Worm (Caenorhabditis elegans): ENCODE measurements around the gene F41C3.1.
A peak's percentile ranks its signal among the peaks of the same experiment; 100 is the strongest.

F41C3.1 gene

DNA sequence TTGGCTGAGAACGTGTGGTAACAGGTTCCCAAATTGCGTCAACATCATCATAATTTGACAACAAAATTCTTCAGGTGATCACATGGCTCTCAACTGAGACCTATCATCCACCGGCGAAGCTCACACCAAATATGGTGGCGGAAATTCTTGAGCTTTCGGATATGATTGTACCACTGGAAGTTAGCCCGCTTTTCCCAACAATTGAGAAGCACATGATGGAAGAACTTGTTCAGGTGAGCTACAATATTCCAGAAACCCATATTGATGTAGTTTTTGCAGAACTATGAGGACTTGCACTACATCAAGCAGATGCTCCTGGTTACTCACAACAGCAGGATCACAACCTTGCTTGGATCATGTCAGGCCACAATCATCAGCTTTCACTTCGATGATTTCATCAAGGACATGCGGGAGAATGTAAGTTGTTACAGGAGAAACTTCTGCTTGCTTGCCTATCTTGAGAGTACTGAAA lies at the start of gene F41C3.1:
Gene F41C3.1 (plus strand): TSS at position 51 of the 472 bp plus-strand sequence.
- no peak for TF ChIP-seq nhr-21 (tag; optimal IDR thresholded peaks at IDR 0.05)

DNA sequence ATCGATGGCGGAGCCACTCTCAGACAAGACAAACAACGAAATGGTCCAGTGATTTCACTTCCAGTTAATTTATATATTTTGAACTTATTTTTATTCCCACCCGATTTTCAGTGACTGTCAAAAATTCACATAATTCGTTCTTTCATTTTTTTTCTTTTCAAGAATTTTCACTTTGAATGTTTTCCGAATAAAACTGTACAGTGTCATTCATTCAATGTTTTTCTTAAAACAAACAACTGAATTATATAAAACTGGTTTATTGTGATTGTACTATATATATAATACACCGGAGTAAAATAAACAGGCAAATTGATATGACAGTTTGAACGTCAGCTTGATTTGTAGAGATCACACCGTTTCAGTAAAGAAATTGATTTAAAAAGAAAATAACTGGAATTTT lies 49.1 kb upstream of the F41C3.1 start:
- TF ChIP-seq nhr-10 (tag; optimal IDR thresholded peaks at IDR 0.05) = no peak
- no peak for TF ChIP-seq alr-1 (tag; optimal IDR thresholded peaks at IDR 0.05)
- no peak for TF ChIP-seq nhr-23 (tag; optimal IDR thresholded peaks at IDR 0.05)
- no peak for TF ChIP-seq ama-1 (optimal IDR thresholded peaks at IDR 0.05)
- TF ChIP-seq nhr-77 (tag; optimal IDR thresholded peaks at IDR 0.05) = no peak
- no peak for TF ChIP-seq mbf-1 (tag; optimal IDR thresholded peaks at IDR 0.05)

DNA sequence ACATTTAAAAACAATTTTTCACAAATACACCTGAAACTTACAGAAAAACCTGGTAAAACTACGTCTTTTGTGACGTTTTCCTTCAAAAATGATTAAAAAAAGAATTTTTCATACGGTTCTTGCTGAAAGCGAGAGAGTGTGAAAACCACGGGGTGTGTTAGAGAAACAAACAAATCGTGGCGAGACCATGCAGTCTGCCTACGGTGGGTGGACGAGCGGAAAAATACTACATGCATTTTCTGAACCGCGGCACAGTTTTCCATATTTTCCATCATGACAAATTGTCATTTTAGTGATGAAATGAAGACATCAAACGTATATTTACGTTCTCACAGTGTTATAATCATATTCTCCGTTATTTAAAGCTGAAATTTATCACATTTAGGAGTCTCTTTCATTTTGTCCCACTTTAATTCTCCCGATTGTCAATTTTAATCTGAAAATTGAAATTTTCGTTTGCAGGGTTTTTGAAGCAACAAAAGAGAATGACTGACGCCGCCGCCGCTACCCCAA lies 45.7 kb upstream of the F41C3.1 start, which contains the start of the genes F10G7.9 and tsn-1:
Gene F10G7.9 (minus strand): TSS at position 127 of the 513 bp plus-strand sequence.
Gene tsn-1 (plus strand): TSS at position 463 of the 513 bp plus-strand sequence.
- TF ChIP-seq egl-27 (tag; optimal IDR thresholded peaks at IDR 0.05) = peak; percentile 23
- no peak for TF ChIP-seq sem-4 (tag; optimal IDR thresholded peaks at IDR 0.05)
- TF ChIP-seq sma-9 (GFP tag; optimal IDR thresholded peaks at IDR 0.05) = peak; percentile 22
- TF ChIP-seq sma-9 (tag; optimal IDR thresholded peaks at IDR 0.05) = no peak
- TF ChIP-seq lsy-2 (tag; optimal IDR thresholded peaks at IDR 0.05) = peak; percentile 86 to 97
- TF ChIP-seq nhr-129 (tag; optimal IDR thresholded peaks at IDR 0.05) = peak; percentile 29
- TF ChIP-seq aly-2 (tag; optimal IDR thresholded peaks at IDR 0.05) = no peak
- TF ChIP-seq mdl-1 (tag; optimal IDR thresholded peaks at IDR 0.05) = no peak
- no peak for TF ChIP-seq snpc-4 (tag; optimal IDR thresholded peaks at IDR 0.05)
- peak; percentile 41 for TF ChIP-seq nhr-25 (tag; optimal IDR thresholded peaks at IDR 0.05)
- no peak for TF ChIP-seq ztf-11 (tag; optimal IDR thresholded peaks at IDR 0.05)
- peak; percentile 52 for TF ChIP-seq crh-2 (tag; optimal IDR thresholded peaks at IDR 0.05)
- TF ChIP-seq alr-1 (tag; optimal IDR thresholded peaks at IDR 0.05) = no peak
- TF ChIP-seq lin-11 (tag; optimal IDR thresholded peaks at IDR 0.05) = peak; percentile 45
- TF ChIP-seq fos-1 (tag; optimal IDR thresholded peaks at IDR 0.05) = peak; percentile 69
- TF ChIP-seq C34F6.9 (tag; optimal IDR thresholded peaks at IDR 0.05) = peak; percentile 82
- TF ChIP-seq skn-1 (tag; optimal IDR thresholded peaks at IDR 0.05) = no peak
- peak; percentile 69 for TF ChIP-seq gmeb-1 (tag; optimal IDR thresholded peaks at IDR 0.05)
- no peak for TF ChIP-seq R02D3.7 (tag; optimal IDR thresholded peaks at IDR 0.05)
- peak; percentile 7 for TF ChIP-seq nhr-21 (tag; optimal IDR thresholded peaks at IDR 0.05)
- no peak for TF ChIP-seq unc-39 (tag; optimal IDR thresholded peaks at IDR 0.05)
- TF ChIP-seq F13H6.1 (tag; optimal IDR thresholded peaks at IDR 0.05) = peak; percentile 35
- TF ChIP-seq sma-3 (GFP tag; optimal IDR thresholded peaks at IDR 0.05) = peak; percentile 47
- TF ChIP-seq Y55F3AM.14 (GFP tag; optimal IDR thresholded peaks at IDR 0.05) = no peak
- TF ChIP-seq unc-55 (GFP tag; optimal IDR thresholded peaks at IDR 0.05) = peak; percentile 67
- TF ChIP-seq nhr-23 (tag; optimal IDR thresholded peaks at IDR 0.05) = no peak
- TF ChIP-seq mbf-1 (tag; optimal IDR thresholded peaks at IDR 0.05) = no peak
- no peak for TF ChIP-seq lin-39 (tag; optimal IDR thresholded peaks at IDR 0.05)
- peak; percentile 25 for TF ChIP-seq ama-1 (optimal IDR thresholded peaks at IDR 0.05)
- no peak for TF ChIP-seq nhr-10 (tag; optimal IDR thresholded peaks at IDR 0.05)
- TF ChIP-seq elt-3 (tag; optimal IDR thresholded peaks at IDR 0.05) = no peak
- TF ChIP-seq ceh-82 (tag; optimal IDR thresholded peaks at IDR 0.05) = no peak

DNA sequence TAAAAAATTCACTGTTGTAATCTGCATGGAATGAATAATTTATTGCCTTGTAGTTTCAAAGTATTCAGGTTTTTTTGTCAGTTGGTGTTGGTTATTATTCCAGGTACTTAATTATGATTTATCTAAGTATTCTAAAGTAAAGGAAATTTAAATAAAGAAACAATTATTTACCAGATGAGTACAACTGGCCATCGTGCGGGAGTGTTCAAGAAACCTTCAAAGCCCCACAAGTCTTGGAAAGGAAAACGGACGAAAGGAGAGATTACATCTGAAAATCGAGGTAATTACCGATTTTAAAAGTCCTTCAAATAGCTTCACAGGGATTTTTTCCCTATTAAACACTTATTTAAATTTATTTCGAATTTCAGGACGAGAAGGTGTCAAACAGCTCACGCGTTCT lies 42.0 kb upstream of the F41C3.1 start, which contains the start of gene tag-151:
Gene tag-151 (plus strand): TSS at position 158 of the 400 bp plus-strand sequence.
- TF ChIP-seq nhr-12 (tag; optimal IDR thresholded peaks at IDR 0.05) = no peak
- no peak for TF ChIP-seq nhr-77 (tag; optimal IDR thresholded peaks at IDR 0.05)
- TF ChIP-seq mdl-1 (tag; optimal IDR thresholded peaks at IDR 0.05) = no peak
- peak; percentile 3 for TF ChIP-seq nhr-25 (tag; optimal IDR thresholded peaks at IDR 0.05)
- TF ChIP-seq ZK546.5 (tag; optimal IDR thresholded peaks at IDR 0.05) = no peak
- TF ChIP-seq fos-1 (tag; optimal IDR thresholded peaks at IDR 0.05) = no peak
- no peak for TF ChIP-seq sma-3 (GFP tag; optimal IDR thresholded peaks at IDR 0.05)
- TF ChIP-seq egl-27 (tag; optimal IDR thresholded peaks at IDR 0.05) = no peak
- peak in 1 of 2 experiments; percentile 8 for TF ChIP-seq lsy-2 (tag; optimal IDR thresholded peaks at IDR 0.05)
- no peak for TF ChIP-seq nhr-23 (tag; optimal IDR thresholded peaks at IDR 0.05)
- TF ChIP-seq crh-2 (tag; optimal IDR thresholded peaks at IDR 0.05) = no peak

DNA sequence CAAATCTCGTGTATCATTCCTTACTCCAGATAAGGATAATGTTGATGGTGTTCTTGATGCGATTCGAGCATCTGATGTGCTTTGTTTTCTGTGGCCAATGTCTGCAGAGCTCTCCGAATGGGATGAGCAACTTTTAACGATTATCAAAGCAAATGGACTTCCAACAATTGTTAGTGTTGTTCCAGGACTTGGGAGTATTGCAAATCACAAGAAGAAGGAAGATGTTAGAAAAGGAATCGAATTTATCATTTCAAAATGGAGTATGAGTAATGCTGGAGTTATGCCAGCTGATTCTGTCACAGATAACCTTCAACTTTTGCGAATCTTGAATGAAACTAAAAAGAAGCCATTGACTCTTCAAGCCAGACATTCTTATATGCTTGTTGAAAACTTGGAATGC lies 41.3 kb upstream of the F41C3.1 start:
- no peak for TF ChIP-seq nhr-10 (tag; optimal IDR thresholded peaks at IDR 0.05)
- TF ChIP-seq C34F6.9 (tag; optimal IDR thresholded peaks at IDR 0.05) = no peak
- no peak for TF ChIP-seq nhr-11 (tag; optimal IDR thresholded peaks at IDR 0.05)
- no peak for TF ChIP-seq fos-1 (tag; optimal IDR thresholded peaks at IDR 0.05)
- no peak for TF ChIP-seq nhr-21 (tag; optimal IDR thresholded peaks at IDR 0.05)
- TF ChIP-seq unc-55 (GFP tag; optimal IDR thresholded peaks at IDR 0.05) = no peak
- TF ChIP-seq aly-2 (tag; optimal IDR thresholded peaks at IDR 0.05) = no peak
- no peak for TF ChIP-seq ceh-82 (tag; optimal IDR thresholded peaks at IDR 0.05)
- no peak for TF ChIP-seq nhr-23 (tag; optimal IDR thresholded peaks at IDR 0.05)
- TF ChIP-seq elt-3 (tag; optimal IDR thresholded peaks at IDR 0.05) = no peak
- no peak for TF ChIP-seq lin-13 (GFP tag; optimal IDR thresholded peaks at IDR 0.05)
- no peak for TF ChIP-seq egl-27 (tag; optimal IDR thresholded peaks at IDR 0.05)
- TF ChIP-seq skn-1 (tag; optimal IDR thresholded peaks at IDR 0.05) = no peak
